Worm (Caenorhabditis elegans) whole organism, L1 larva: Measurements from ENCODE around the gene mrp-8.

Experiments
- C04F5.9 ChIP-seq: sonication (generic microtip); optimal IDR thresholded peaks from 2 replicates; lab custom pipeline; 2016; ENCODE audit warnings: missing genetic modification characterization, missing compliant biosample characterization
- ama-1 ChIP-seq: fragments of 150-350 bp; optimal IDR thresholded peaks from 2 replicates; lab custom pipeline; 2014
- ceh-8 ChIP-seq: fragments of 200-800 bp; sonication (Bioruptor generic); optimal IDR thresholded peaks from 2 replicates; lab custom pipeline; 2018; ENCODE audit warnings: mild to moderate bottlenecking, missing genetic modification characterization, moderate library complexity, missing compliant biosample characterization
- ceh-82 ChIP-seq, 3 experiments: fragments of 150-350 bp in 1 of 3; sonication (generic microtip) in 2 of 3; optimal IDR thresholded peaks; 2 replicates each; lab custom pipeline; 2014 to 2017; ENCODE audit warnings: missing biosample characterization in 3 of 3, missing genetic modification characterization in 3 of 3
- efl-1 ChIP-seq, 4 experiments: fragments of 150-350 bp; optimal IDR thresholded peaks in 3 of 4; peaks in 1 of 4; 1 replicate in 1 of 4; 2 replicates in 3 of 4; lab custom pipeline; 2014; ENCODE audit warnings: missing biosample characterization in 2 of 4, missing genetic modification characterization in 2 of 4, missing genetic modification reagents in 2 of 4
- egl-13 ChIP-seq: sonication (generic microtip); optimal IDR thresholded peaks from 2 replicates; lab custom pipeline; 2016; ENCODE audit warnings: missing genotype, missing genetic modification reagents, missing genetic modification characterization, missing compliant biosample characterization
- ets-5 ChIP-seq: fragments of 200-800 bp; sonication (Bioruptor generic); IDR thresholded peaks from 2 replicates; pipeline ENCODE4 v1.3.6; 2022; ENCODE audit warnings: missing genetic modification characterization, missing compliant biosample characterization
- fkh-10 ChIP-seq: sonication (generic microtip); optimal IDR thresholded peaks from 2 replicates; lab custom pipeline; 2017; ENCODE audit warnings: missing biosample characterization, missing genetic modification reagents, missing genetic modification characterization
- fkh-4 ChIP-seq: sonication (generic microtip); optimal IDR thresholded peaks from 2 replicates; lab custom pipeline; 2016; ENCODE audit warnings: missing compliant biosample characterization, missing genetic modification characterization, borderline replicate concordance
- hlh-4 ChIP-seq: sonication (generic microtip); optimal IDR thresholded peaks from 2 replicates; lab custom pipeline; 2016; ENCODE audit warnings: mild to moderate bottlenecking, missing genetic modification characterization, missing compliant biosample characterization
- hpl-2 ChIP-seq: fragments of 150-350 bp; optimal IDR thresholded peaks from 2 replicates; lab custom pipeline; 2014; ENCODE audit warnings: missing biosample characterization, missing genetic modification reagents, missing genetic modification characterization
- isw-1 ChIP-seq: fragments of 200-800 bp; sonication (Bioruptor generic); IDR thresholded peaks from 2 replicates; pipeline ENCODE4 v1.3.6; 2022; ENCODE audit warnings: missing genetic modification characterization, missing compliant biosample characterization
- jun-1 ChIP-seq: fragments of 150-350 bp; optimal IDR thresholded peaks from 2 replicates; lab custom pipeline; 2014; ENCODE audit warnings: missing biosample characterization, missing genetic modification reagents, missing genetic modification characterization
- lin-15B ChIP-seq: fragments of 150-350 bp; sonication (generic microtip); optimal IDR thresholded peaks from 3 replicates; lab custom pipeline; 2014; ENCODE audit warnings: missing biosample characterization, missing genetic modification characterization
- lin-39 ChIP-seq: fragments of 150-350 bp; optimal IDR thresholded peaks from 2 replicates; lab custom pipeline; 2014; ENCODE audit warnings: missing biosample characterization, missing genetic modification reagents, missing genetic modification characterization
- mab-9 ChIP-seq: fragments of 200-800 bp; sonication (Bioruptor generic); IDR thresholded peaks from 2 replicates; pipeline ENCODE4 v1.3.6; 2022; ENCODE audit warnings: missing genetic modification reagents, missing genetic modification characterization, missing compliant biosample characterization
- nhr-12 ChIP-seq: sonication (generic microtip); optimal IDR thresholded peaks from 2 replicates; lab custom pipeline; 2017; ENCODE audit warnings: missing biosample characterization, missing genetic modification characterization
- nhr-19 ChIP-seq: fragments of 200-800 bp; sonication (Bioruptor generic); conservative IDR thresholded peaks from 2 replicates; pipeline ENCODE4 v1.3.6; 2022; ENCODE audit warnings: missing genetic modification characterization, missing compliant biosample characterization
- nhr-20 ChIP-seq: sonication (generic microtip); optimal IDR thresholded peaks from 2 replicates; lab custom pipeline; 2016; ENCODE audit warnings: mild to moderate bottlenecking, missing genetic modification characterization, missing compliant biosample characterization
- nhr-237 ChIP-seq: fragments of 150-350 bp; optimal IDR thresholded peaks from 2 replicates; lab custom pipeline; 2014; ENCODE audit warnings: missing biosample characterization, missing genetic modification characterization
- nhr-28 ChIP-seq: fragments of 150-350 bp; optimal IDR thresholded peaks from 2 replicates; lab custom pipeline; 2014; ENCODE audit warnings: missing biosample characterization, missing genetic modification characterization
- nhr-47 ChIP-seq: sonication (generic microtip); optimal IDR thresholded peaks from 2 replicates; lab custom pipeline; 2016; ENCODE audit warnings: mild to moderate bottlenecking, missing genetic modification characterization, moderate library complexity, missing compliant biosample characterization
- nhr-77 ChIP-seq: fragments of 150-350 bp; optimal IDR thresholded peaks from 2 replicates; lab custom pipeline; 2014; ENCODE audit warnings: missing biosample characterization, missing genetic modification characterization
- nhr-84 ChIP-seq: sonication (generic microtip); optimal IDR thresholded peaks from 2 replicates; lab custom pipeline; 2017; ENCODE audit warnings: missing biosample characterization, missing genetic modification characterization
- nhr-90 ChIP-seq: sonication (generic microtip); optimal IDR thresholded peaks from 2 replicates; lab custom pipeline; 2016; ENCODE audit warnings: mild to moderate bottlenecking, missing genetic modification characterization, missing compliant biosample characterization; ENCODE audit not compliant: poor library complexity
- pag-3 ChIP-seq: sonication (generic microtip); optimal IDR thresholded peaks from 2 replicates; lab custom pipeline; 2017; ENCODE audit warnings: missing genetic modification characterization, mild to moderate bottlenecking, missing compliant biosample characterization, antibody characterized with exemption, borderline replicate concordance; ENCODE audit not compliant: insufficient read depth
- pqm-1 ChIP-seq: sonication (generic microtip); optimal IDR thresholded peaks from 3 replicates; lab custom pipeline; 2017; ENCODE audit warnings: missing biosample characterization, missing genetic modification characterization
- rnt-1 ChIP-seq: sonication (generic microtip); optimal IDR thresholded peaks from 2 replicates; lab custom pipeline; 2016; ENCODE audit warnings: mild to moderate bottlenecking, missing genetic modification characterization, moderate library complexity, missing compliant biosample characterization
- skn-1 ChIP-seq: fragments of 150-350 bp; optimal IDR thresholded peaks from 2 replicates; lab custom pipeline; 2014; ENCODE audit warnings: missing biosample characterization, missing genetic modification characterization
- sox-4 ChIP-seq: sonication (generic microtip); optimal IDR thresholded peaks from 2 replicates; lab custom pipeline; 2016; ENCODE audit warnings: missing genetic modification characterization, missing compliant biosample characterization
- unc-130 ChIP-seq: fragments of 150-350 bp; optimal IDR thresholded peaks from 2 replicates; lab custom pipeline; 2017; ENCODE audit warnings: missing biosample characterization, missing genetic modification characterization, inconsistent platforms
- unc-98 ChIP-seq: fragments of 200-800 bp; sonication (Bioruptor generic); IDR thresholded peaks from 2 replicates; pipeline ENCODE4 v1.3.6; 2022; ENCODE audit warnings: missing genetic modification characterization, missing compliant biosample characterization
- vab-15 ChIP-seq: sonication (generic microtip); optimal IDR thresholded peaks from 2 replicates; lab custom pipeline; 2017; ENCODE audit warnings: missing genotype, mild to moderate bottlenecking, missing genetic modification characterization, missing compliant biosample characterization
- xbp-1 ChIP-seq: sonication (generic microtip); optimal IDR thresholded peaks from 2 replicates; lab custom pipeline; 2016; ENCODE audit warnings: missing genetic modification characterization, missing compliant biosample characterization
- zip-4 ChIP-seq: fragments of 200-800 bp; sonication (Bioruptor generic); optimal IDR thresholded peaks from 2 replicates; lab custom pipeline; 2018; ENCODE audit warnings: mild to moderate bottlenecking, missing genetic modification characterization, moderate library complexity, missing compliant biosample characterization
- ztf-11 ChIP-seq, 2 experiments: sonication (generic microtip); optimal IDR thresholded peaks; 2 replicates each; lab custom pipeline; 2016 to 2017; ENCODE audit warnings: missing genetic modification characterization in 2 of 2, missing biosample characterization in 1 of 2, missing compliant biosample characterization in 1 of 2
- ztf-4 ChIP-seq: fragments of 150-350 bp; optimal IDR thresholded peaks from 2 replicates; lab custom pipeline; 2014; ENCODE audit warnings: missing biosample characterization, missing genetic modification characterization

Gene mrp-8

DNA sequence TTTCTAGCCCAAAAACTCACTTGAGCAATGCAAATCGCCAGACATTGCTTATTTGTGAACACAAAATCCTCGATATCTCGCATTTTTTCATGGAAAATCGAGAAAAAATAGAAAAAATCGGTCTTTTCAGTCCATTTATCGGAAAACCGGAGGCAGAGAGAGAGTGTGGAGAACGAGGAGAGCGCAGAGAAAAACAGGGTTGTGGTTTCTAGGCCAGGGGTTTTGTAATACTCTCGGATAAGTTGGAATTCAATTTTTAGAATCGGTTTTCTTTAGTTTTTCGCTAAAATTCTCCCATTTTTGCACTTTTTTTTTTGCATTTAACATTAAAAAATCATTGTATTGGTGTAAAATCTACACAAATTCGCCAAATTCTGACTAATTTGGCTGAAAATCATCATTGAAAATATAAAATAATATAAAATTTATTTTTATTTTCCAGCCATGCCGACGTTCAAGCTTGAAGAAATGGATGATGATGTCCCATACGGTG, 29.3 kb downstream of the mrp-8 start, which contains the start of the genes Y75B8A.24 and Y75B8A.25 (continued):
- TF ChIP-seq nhr-84: no peak
- peak; percentile 95 for TF ChIP-seq nhr-90 (tag; lab: Kevin White, UChicago)
- TF ChIP-seq ceh-82 (tag; optimal IDR thresholded peaks at IDR 0.05; lab: Kevin White, UChicago): peak; percentile 54 to 73 (median 72)
- TF ChIP-seq pqm-1: no peak
- TF ChIP-seq ceh-8 (GFP tag; lab: Kevin White, UChicago): peak; percentile 43
- TF ChIP-seq sox-4 (tag; lab: Kevin White, UChicago): peak; percentile 92
- TF ChIP-seq rnt-1 (tag; lab: Kevin White, UChicago): peak; percentile 99
- peak; percentile 81 for TF ChIP-seq isw-1 (GFP tag; lab: Robert Waterston, UW)
- peak; percentile 84 for TF ChIP-seq nhr-20 (tag; lab: Kevin White, UChicago)
- TF ChIP-seq lin-15B: peak; percentile 75
- TF ChIP-seq zip-4: peak; percentile 31
- no peak for TF ChIP-seq pag-3 (tag; lab: Kevin White, UChicago)
- peak; percentile 93 for TF ChIP-seq egl-13 (tag; lab: Kevin White, UChicago)
- TF ChIP-seq ets-5 (GFP tag; lab: Robert Waterston, UW): no peak
- no peak for TF ChIP-seq nhr-237 (tag; lab: Kevin White, UChicago)
- peak; percentile 89 for TF ChIP-seq C04F5.9 (tag; lab: Kevin White, UChicago)
- no peak for TF ChIP-seq hpl-2
- peak; percentile 97 for TF ChIP-seq fkh-4 (tag; lab: Kevin White, UChicago)
- TF ChIP-seq nhr-28 (tag; lab: Kevin White, UChicago): no peak
- peak; percentile 27 for TF ChIP-seq nhr-77 (tag; lab: Kevin White, UChicago)
- peak; percentile 86 for TF ChIP-seq nhr-19 (GFP tag; lab: Robert Waterston, UW)
- peak; percentile 36 for TF ChIP-seq hlh-4 (tag; lab: Kevin White, UChicago)
- peak; percentile 88 for TF ChIP-seq xbp-1 (tag; lab: Kevin White, UChicago)

DNA sequence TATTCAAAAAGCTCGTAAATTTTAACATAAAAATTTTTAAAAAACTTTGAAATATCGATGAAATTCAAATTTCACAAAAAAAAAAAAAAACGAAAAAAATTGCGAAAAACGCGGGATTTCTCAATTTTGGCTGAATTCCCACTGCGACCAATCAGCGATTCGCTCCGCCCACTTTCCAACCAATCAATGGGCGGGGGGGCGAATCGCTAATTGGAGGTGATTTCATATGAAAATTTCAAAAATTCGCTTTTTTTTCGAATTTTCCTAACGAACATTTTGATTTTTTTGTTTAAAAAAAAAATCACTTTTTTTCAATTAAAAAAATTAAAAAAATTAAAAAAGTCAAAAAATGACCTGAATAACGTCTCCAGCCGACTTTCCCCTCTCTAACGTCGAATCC, 32.6 kb downstream of the mrp-8 start:
- TF ChIP-seq jun-1 (no peak), fkh-4 (tag; lab: Kevin White, UChicago) (no peak)
- TF ChIP-seq, all 84 proteins: peak for 0

DNA sequence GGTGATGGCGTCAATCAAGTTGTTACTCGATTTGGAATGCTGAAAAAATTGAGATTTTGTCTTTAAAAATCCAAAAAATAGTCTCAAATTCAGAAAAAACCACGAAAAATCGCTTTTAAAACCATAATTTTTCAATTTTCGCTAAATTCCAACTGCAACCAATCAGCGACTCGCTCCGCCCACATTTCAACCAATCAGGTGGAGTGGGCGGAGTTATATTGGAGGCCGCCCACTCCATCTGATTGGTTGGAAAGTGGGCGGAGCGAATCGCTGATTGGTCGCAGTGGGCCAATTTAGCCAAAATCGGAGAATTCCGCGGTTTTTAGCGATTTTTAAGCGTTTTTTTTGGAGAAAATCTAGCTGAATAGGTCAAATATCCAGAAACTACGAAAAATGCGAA, 33.2 kb downstream of the mrp-8 start:
- TF ChIP-seq unc-130 (tag; lab: Kevin White, UChicago) (no peak), efl-1 (optimal IDR thresholded peaks at IDR 0.05; lab: Kevin White, UChicago) (no peak), efl-1 (GFP tag; optimal IDR thresholded peaks at IDR 0.05 in 1 of 2; lab: Kevin White, UChicago) (peak in 1 of 2 experiments; percentile 46)
- TF ChIP-seq, all 84 proteins: peak for 1

DNA sequence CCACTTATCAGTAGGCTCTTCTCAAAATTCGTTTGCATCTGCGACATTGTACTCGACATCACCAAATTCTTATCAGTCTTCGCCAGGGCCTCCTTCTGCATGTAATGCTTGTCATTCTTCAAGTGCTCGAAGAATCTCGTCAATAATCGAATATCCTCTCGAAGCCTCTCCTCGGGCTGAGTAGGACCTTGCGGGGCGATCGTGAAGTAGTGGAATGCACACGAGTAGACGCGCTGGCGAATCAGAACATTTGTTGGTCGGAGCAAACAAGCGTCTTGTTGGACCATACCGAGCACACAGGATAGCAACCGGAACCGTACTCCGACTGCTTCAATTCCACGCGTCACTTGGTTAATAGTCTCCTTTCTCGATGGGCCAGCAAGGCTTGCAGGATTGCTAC, 42.6 kb downstream of the mrp-8 start:
- TF ChIP-seq fkh-10 (GFP tag; lab: Kevin White, UChicago): no peak
- no peak for TF ChIP-seq unc-98 (GFP tag; lab: Robert Waterston, UW)
- no peak for TF ChIP-seq skn-1 (tag; lab: Kevin White, UChicago)
- TF ChIP-seq ama-1 (lab: Kevin White, UChicago): no peak
- TF ChIP-seq, all 84 proteins: peak for 0

DNA sequence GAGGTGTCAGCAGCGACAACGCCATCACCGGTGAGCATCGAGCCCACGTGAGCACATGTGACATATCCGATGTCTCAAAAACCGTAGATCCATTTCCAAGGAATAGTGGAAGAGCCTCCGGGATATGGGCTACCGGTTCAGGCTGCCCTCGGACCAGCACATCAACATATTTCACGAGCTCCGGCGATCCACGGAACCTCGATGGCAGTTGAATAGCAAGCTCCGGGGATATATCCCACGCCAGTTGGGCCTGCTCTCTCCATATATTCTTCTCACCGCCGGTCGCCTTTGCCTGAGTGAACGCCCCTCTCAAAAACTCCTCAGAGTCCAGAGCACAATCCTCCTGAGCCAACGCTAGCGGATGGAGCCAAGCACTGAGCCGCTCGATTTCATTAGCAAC, 43.2 kb downstream of the mrp-8 start:
- TF ChIP-seq ztf-11 (tag; optimal IDR thresholded peaks at IDR 0.05; lab: Kevin White, UChicago) (no peak), nhr-12 (tag; lab: Kevin White, UChicago) (no peak), fkh-4 (tag; lab: Kevin White, UChicago) (no peak), vab-15 (tag; lab: Kevin White, UChicago) (no peak), ztf-4 (no peak), nhr-237 (tag; lab: Kevin White, UChicago) (no peak), nhr-47 (tag; lab: Kevin White, UChicago) (no peak), lin-39 (tag; lab: Kevin White, UChicago) (no peak), hlh-4 (tag; lab: Kevin White, UChicago) (no peak), mab-9 (no peak), zip-4 (no peak), unc-98 (GFP tag; lab: Robert Waterston, UW) (no peak), nhr-19 (GFP tag; lab: Robert Waterston, UW) (no peak), hpl-2 (no peak)
